Fruit fly (Drosophila melanogaster): Measurements from ENCODE around the gene CG44013.

Gene CG44013

DNA sequence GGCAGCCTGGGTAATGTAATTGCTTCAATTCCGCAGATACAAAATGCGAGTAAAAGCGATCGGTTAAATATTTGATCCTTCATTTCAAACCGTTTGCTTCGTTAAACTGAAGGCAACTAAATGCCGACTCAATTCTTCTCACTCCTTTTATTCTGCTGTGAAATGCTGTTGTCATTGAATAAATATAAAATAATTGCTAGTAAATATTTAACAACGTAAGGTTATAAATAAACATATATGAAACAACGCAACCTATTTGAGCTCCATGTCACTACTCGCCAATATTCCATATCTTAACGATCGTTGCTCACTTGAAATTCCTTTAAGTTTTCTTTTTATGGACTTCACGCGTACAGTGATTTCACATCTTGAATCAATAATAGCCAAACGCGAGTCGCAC, at the start of gene CG44013:
Gene CG44013 (minus strand): TSS at position 101 of the 400 bp plus-strand sequence.
- no peak for TF ChIP-seq CG34367 (tag; optimal IDR thresholded peaks at IDR 0.05)
- TF ChIP-seq CG9948 (tag; optimal IDR thresholded peaks at IDR 0.05) = no peak
- no peak for TF ChIP-seq CG13204 (GFP tag; optimal IDR thresholded peaks at IDR 0.05)
- TF ChIP-seq Snoo (tag; optimal IDR thresholded peaks at IDR 0.05) = no peak
- no peak for TF ChIP-seq CG10348 (GFP tag; IDR thresholded peaks at IDR 0.05)

DNA sequence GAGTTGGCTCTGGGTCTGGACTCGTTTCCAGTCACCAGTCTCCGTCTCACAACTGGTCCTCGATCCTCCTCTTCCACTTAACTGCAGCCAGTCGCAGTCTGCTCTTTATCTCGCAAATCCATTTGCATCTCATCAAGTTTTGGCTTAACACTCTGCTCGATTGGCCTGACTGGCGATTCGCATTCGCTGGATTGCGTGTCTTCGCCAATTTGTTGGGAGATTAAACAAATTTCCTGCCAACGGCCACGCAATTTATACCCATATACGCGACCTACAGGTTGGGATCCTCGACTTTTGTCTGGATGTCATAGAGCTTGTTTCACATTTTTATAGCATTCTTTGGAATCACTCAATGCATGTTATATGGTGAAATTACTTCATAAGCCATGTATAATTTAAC, 47.6 kb upstream of the CG44013 start:
- no peak for TF ChIP-seq CG34367 (tag; optimal IDR thresholded peaks at IDR 0.05)
- TF ChIP-seq CG9948 (tag; optimal IDR thresholded peaks at IDR 0.05) = no peak
- no peak for TF ChIP-seq gl (tag; optimal IDR thresholded peaks at IDR 0.05)
- no peak for TF ChIP-seq Pif1A (GFP tag; optimal IDR thresholded peaks at IDR 0.05)
- TF ChIP-seq CG8301 (tag; optimal IDR thresholded peaks at IDR 0.05) = no peak
- TF ChIP-seq D1 (tag; optimal IDR thresholded peaks at IDR 0.05) = no peak
- no peak for TF ChIP-seq CG17806 (tag; optimal IDR thresholded peaks at IDR 0.05)
- no peak for TF ChIP-seq CG15710 (tag; optimal IDR thresholded peaks at IDR 0.05)
- TF ChIP-seq Snoo (tag; optimal IDR thresholded peaks at IDR 0.05) = no peak
- no peak for TF ChIP-seq CG8159 (tag; optimal IDR thresholded peaks at IDR 0.05)
- no peak for TF ChIP-seq CG32121 (GFP tag; IDR thresholded peaks at IDR 0.05)
- no peak for TF ChIP-seq CG13204 (GFP tag; optimal IDR thresholded peaks at IDR 0.05)
- no peak for TF ChIP-seq CG14655 (GFP tag; optimal IDR thresholded peaks at IDR 0.05)
- TF ChIP-seq CG10348 (GFP tag; IDR thresholded peaks at IDR 0.05) = no peak
- TF ChIP-seq EcR (GFP tag; optimal IDR thresholded peaks at IDR 0.05) = no peak
- TF ChIP-seq CG12605 (GFP tag; IDR thresholded peaks at IDR 0.05) = no peak
- TF ChIP-seq rn (GFP tag; IDR thresholded peaks at IDR 0.05) = no peak
- no peak for TF ChIP-seq CG4496 (GFP tag; IDR thresholded peaks at IDR 0.05)
- TF ChIP-seq fd96Ca (GFP tag; IDR thresholded peaks at IDR 0.05) = no peak

DNA sequence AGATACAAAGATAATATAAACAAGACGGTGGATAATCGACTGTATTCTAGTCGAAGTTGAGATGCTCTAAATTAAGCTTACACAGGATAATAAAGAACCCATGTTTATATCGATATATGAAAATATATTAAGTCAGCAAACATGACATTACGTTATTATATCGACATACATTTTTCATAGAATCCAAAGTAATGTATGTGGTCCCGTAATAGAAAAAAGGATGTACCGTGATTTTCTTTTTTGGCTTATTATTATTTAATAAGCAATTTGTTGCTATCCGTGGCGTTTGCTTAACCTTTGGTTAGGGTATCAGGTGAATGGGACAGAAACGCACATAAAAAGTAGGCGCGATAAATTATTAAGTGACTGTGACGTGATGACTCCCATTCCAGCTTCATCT, 46.8 kb upstream of the CG44013 start:
- TF ChIP-seq CG4496 (GFP tag; IDR thresholded peaks at IDR 0.05) (0 out of 3 replicates have a peak, but pooled peaks have one; percentile 22), rn (GFP tag; IDR thresholded peaks at IDR 0.05) (no peak), CG32121 (GFP tag; IDR thresholded peaks at IDR 0.05) (no peak), CG10348 (GFP tag; IDR thresholded peaks at IDR 0.05) (no peak), CG8159 (tag; optimal IDR thresholded peaks at IDR 0.05) (peak; percentile 91), EcR (GFP tag; optimal IDR thresholded peaks at IDR 0.05) (no peak), Pif1A (GFP tag; optimal IDR thresholded peaks at IDR 0.05) (peak; percentile 69), CG13204 (GFP tag; optimal IDR thresholded peaks at IDR 0.05) (peak; percentile 41), CG14655 (GFP tag; optimal IDR thresholded peaks at IDR 0.05) (peak; percentile 59), CG9948 (tag; optimal IDR thresholded peaks at IDR 0.05) (peak; percentile 80), CG17806 (tag; optimal IDR thresholded peaks at IDR 0.05) (peak; percentile 82), fd96Ca (GFP tag; IDR thresholded peaks at IDR 0.05) (no peak), CG15710 (tag; optimal IDR thresholded peaks at IDR 0.05) (peak; percentile 87), D1 (tag; optimal IDR thresholded peaks at IDR 0.05) (peak; percentile 41), Snoo (tag; optimal IDR thresholded peaks at IDR 0.05) (no peak), CG12605 (GFP tag; IDR thresholded peaks at IDR 0.05) (no peak), gl (tag; optimal IDR thresholded peaks at IDR 0.05) (peak; percentile 63), Pif1B (GFP tag; optimal IDR thresholded peaks at IDR 0.05) (peak; percentile 65), CG8301 (tag; optimal IDR thresholded peaks at IDR 0.05) (peak; percentile 46), Ets98B (GFP tag; IDR thresholded peaks at IDR 0.05) (no peak), CG34367 (tag; optimal IDR thresholded peaks at IDR 0.05) (peak; percentile 71)

DNA sequence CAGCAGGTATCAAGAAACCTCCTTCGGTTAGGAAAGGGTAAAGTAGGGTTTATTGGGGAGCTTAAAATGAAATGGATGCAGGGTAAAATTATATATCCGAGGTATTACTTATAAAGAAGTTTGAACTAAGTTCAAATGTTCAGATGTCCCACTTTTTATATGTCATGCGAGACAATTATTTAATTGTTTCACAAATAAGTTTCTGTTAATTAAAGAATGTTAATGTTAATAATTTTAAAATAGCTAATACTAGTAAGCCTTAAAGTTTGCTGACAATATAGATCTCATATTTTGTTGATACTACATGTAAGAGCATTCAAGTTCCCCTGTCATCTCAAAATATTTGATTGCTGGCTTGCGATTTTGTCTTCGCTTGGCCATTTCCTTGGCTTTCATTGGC, 45.0 kb upstream of the CG44013 start:
- peak; percentile 34 for TF ChIP-seq CG9948 (tag; optimal IDR thresholded peaks at IDR 0.05)
- peak; percentile 26 for TF ChIP-seq CG17806 (tag; optimal IDR thresholded peaks at IDR 0.05)
- no peak for TF ChIP-seq CG14655 (GFP tag; optimal IDR thresholded peaks at IDR 0.05)
- peak; percentile 49 for TF ChIP-seq CG15710 (tag; optimal IDR thresholded peaks at IDR 0.05)
- TF ChIP-seq CG8159 (tag; optimal IDR thresholded peaks at IDR 0.05) = peak; percentile 52
- no peak for TF ChIP-seq CG10348 (GFP tag; IDR thresholded peaks at IDR 0.05)
- TF ChIP-seq CG13204 (GFP tag; optimal IDR thresholded peaks at IDR 0.05) = no peak
- peak; percentile 4 for TF ChIP-seq Snoo (tag; optimal IDR thresholded peaks at IDR 0.05)

DNA sequence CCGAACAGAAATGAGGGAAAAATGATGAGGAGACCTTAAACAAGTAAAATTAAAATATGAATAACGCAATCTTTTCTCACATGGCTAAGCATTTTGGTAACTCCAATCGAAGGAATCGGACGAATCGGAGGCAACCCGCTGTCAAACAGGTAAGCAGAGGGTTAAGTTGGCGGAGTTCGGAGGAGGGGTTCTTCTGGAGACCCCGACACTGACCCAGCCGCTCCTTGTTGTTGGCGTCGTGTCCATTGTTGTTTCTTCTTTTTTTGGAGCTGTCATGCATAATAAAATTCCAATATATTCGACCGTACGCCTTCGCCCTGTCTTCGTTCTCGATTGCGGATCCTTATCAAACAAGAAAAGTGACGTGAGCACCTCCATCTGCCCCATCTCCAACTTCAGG, 43.8 kb upstream of the CG44013 start:
- no peak for TF ChIP-seq CG8301 (tag; optimal IDR thresholded peaks at IDR 0.05)
- no peak for TF ChIP-seq CG8159 (tag; optimal IDR thresholded peaks at IDR 0.05)
- TF ChIP-seq rn (GFP tag; IDR thresholded peaks at IDR 0.05) = no peak
- no peak for TF ChIP-seq CG9948 (tag; optimal IDR thresholded peaks at IDR 0.05)
- TF ChIP-seq EcR (GFP tag; optimal IDR thresholded peaks at IDR 0.05) = peak; percentile 10
- TF ChIP-seq Pif1B (GFP tag; optimal IDR thresholded peaks at IDR 0.05) = no peak
- no peak for TF ChIP-seq Pif1A (GFP tag; optimal IDR thresholded peaks at IDR 0.05)

DNA sequence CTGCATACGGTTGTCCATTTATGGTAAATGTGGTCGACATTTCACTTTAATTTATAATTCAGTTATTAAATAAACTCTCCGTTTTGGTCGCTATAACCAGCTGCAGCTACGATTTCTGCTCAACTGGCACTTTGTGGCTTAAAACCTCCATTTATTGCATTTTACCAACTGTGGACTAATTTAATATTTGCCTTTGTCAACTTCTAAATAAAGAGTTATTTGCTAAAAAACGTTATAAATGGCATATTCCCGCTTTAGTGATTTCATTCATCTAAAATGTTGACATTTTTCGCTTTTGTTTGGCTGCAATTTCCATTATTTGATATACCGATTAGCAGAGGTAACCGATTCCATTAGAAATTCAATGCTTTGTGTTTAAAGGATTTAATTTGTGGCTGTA, 43.0 kb upstream of the CG44013 start, which contains the start of gene AOX4:
Gene AOX4 (minus strand): TSS at position 101 of the 400 bp plus-strand sequence.
- TF ChIP-seq CG8159 (tag; optimal IDR thresholded peaks at IDR 0.05) (no peak), Snoo (tag; optimal IDR thresholded peaks at IDR 0.05) (no peak), CG4496 (GFP tag; IDR thresholded peaks at IDR 0.05) (no peak)
